Worm (Caenorhabditis elegans): ENCODE measurements around the gene F53E4.2.
A peak's percentile ranks its signal among the peaks of the same experiment; 100 is the strongest.

F53E4.2 gene

ce11 chrV:15685599-15685998 lies 31.4 kb downstream of the F53E4.2 start, which contains the start of gene nhr-196:
Gene nhr-196 (plus strand): TSS chrV:15685716.
- TF ChIP-seq ZK546.5 (tag; optimal IDR thresholded peaks at IDR 0.05), result no peak
- TF ChIP-seq mxl-3 (GFP tag; optimal IDR thresholded peaks at IDR 0.05), result no peak
- no peak for TF ChIP-seq dmd-6 (GFP tag; IDR thresholded peaks at IDR 0.05)
- TF ChIP-seq lin-1 (GFP tag; IDR thresholded peaks at IDR 0.05), result no peak
- no peak for TF ChIP-seq madf-5 (GFP tag; IDR thresholded peaks at IDR 0.05)
- no peak for TF ChIP-seq aha-1 (tag)
- TF ChIP-seq dpl-1 (GFP tag; optimal IDR thresholded peaks at IDR 0.05), result no peak

- TF ChIP-seq daf-8 (GFP tag; IDR thresholded peaks at IDR 0.05), result no peak
- TF ChIP-seq nhr-10 (tag; optimal IDR thresholded peaks at IDR 0.05), result no peak
- TF ChIP-seq unc-62 (GFP tag; optimal IDR thresholded peaks at IDR 0.05 in 1 of 2), result peak in 1 of 2 experiments; percentile 57
- no peak for TF ChIP-seq unc-62 (tag; optimal IDR thresholded peaks at IDR 0.05)
Observed at ce11 chrV:15687660-15688059, 33.4 kb downstream of the F53E4.2 start, which contains the start of gene nhr-197. Gene nhr-197 (plus strand): TSS chrV:15687960.

- TF ChIP-seq dpl-1 (GFP tag; optimal IDR thresholded peaks at IDR 0.05) (no peak), spr-1 (tag; optimal IDR thresholded peaks at IDR 0.05) (no peak), cey-2 (tag; optimal IDR thresholded peaks at IDR 0.05; ENCODE audit: borderline replicate concordance, insufficient read depth) (no peak), sdz-12 (GFP tag; optimal IDR thresholded peaks at IDR 0.05) (no peak), mdl-1 (tag; optimal IDR thresholded peaks at IDR 0.05) (no peak), ces-1 (GFP tag; optimal IDR thresholded peaks at IDR 0.05) (no peak), ceh-44 (GFP tag; IDR thresholded peaks at IDR 0.05) (no peak), zfp-2 (tag; optimal IDR thresholded peaks at IDR 0.05) (no peak)
Observed at ce11 chrV:15689952-15690351, 35.7 kb downstream of the F53E4.2 start, which contains the start of gene nhr-268. Gene nhr-268 (plus strand): TSS chrV:15690252.

DNA sequence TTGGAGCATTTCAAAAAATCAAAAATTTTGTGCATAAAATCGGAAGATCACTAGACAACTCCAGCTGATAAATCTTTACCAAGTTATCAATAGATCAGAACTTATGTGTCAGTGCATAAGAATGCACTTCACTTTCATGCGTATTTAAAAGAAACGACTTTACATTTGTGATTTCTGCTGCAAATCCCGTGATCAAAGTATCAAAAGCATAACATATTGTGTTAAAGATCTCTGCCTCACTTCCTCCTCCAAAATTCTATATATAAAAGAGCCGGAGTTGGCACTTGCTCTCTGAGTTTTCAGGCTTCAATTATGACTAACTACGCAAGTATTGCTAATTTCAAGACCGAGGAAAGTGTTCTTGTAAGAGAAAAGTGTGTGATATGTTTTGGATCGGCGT lies 39.5 kb downstream of the F53E4.2 start, which contains the start of gene nhr-198:
nhr-198 (plus strand) TSS at position 313 of the 400 bp plus-strand sequence.
- TF ChIP-seq saeg-2 (GFP tag; IDR thresholded peaks at IDR 0.05) (no peak), gei-8 (GFP tag; optimal IDR thresholded peaks at IDR 0.05) (no peak), nhr-111 (GFP tag; optimal IDR thresholded peaks at IDR 0.05) (no peak), ztf-7 (tag; optimal IDR thresholded peaks at IDR 0.05) (no peak), lim-7 (GFP tag; IDR thresholded peaks at IDR 0.05) (no peak), unc-39 (tag; optimal IDR thresholded peaks at IDR 0.05) (no peak), sdz-12 (GFP tag; optimal IDR thresholded peaks at IDR 0.05) (no peak), ceh-82 (tag; optimal IDR thresholded peaks at IDR 0.05) (no peak), mxl-2 (GFP tag; conservative IDR thresholded peaks at IDR 0.05) (no peak), nhr-41 (GFP tag; IDR thresholded peaks at IDR 0.05) (no peak), Y48G9A.11 (GFP tag; IDR thresholded peaks at IDR 0.05) (no peak), nhr-28 (tag; optimal IDR thresholded peaks at IDR 0.05) (no peak), zfp-2 (tag; optimal IDR thresholded peaks at IDR 0.05) (no peak), daf-16 (GFP tag; optimal IDR thresholded peaks at IDR 0.05) (no peak), daf-16 (tag; optimal IDR thresholded peaks at IDR 0.05) (no peak), vab-7 (GFP tag; IDR thresholded peaks at IDR 0.05) (no peak), daf-19 (GFP tag; conservative IDR thresholded peaks at IDR 0.05) (no peak)

ce11 chrV:15698099-15698498 lies 43.9 kb downstream of the F53E4.2 start, which contains the start of gene srx-29:
Gene srx-29 (minus strand): TSS chrV:15698199.
- no peak for TF ChIP-seq unc-130 (GFP tag; optimal IDR thresholded peaks at IDR 0.05)
- no peak for TF ChIP-seq nhr-6 (tag; optimal IDR thresholded peaks at IDR 0.05)
- no peak for TF ChIP-seq F44E2.7 (GFP tag; IDR thresholded peaks at IDR 0.05)
- no peak for TF ChIP-seq R02D3.7 (tag; optimal IDR thresholded peaks at IDR 0.05)
- no peak for TF ChIP-seq duxl-1 (tag; optimal IDR thresholded peaks at IDR 0.05; ENCODE audit: poor library complexity)

Measured in whole organism, L4 larva.